Worm (Caenorhabditis elegans) whole organism, L4 larva: ENCODE measurements around the gene M03B6.5.

Experiments used
- F10B5.3 ChIP-seq: sonication (generic microtip); optimal IDR thresholded peaks from 2 replicates; lab custom pipeline; 2016; ENCODE audit warnings: mild to moderate bottlenecking, missing genetic modification characterization, missing compliant biosample characterization
- F44E2.7 ChIP-seq: fragments of 200-800 bp; sonication (Bioruptor generic); IDR thresholded peaks from 2 replicates; pipeline ENCODE4 v2.1.2; 2022; ENCODE audit warnings: missing genetic modification characterization, missing compliant biosample characterization
- T20F7.1 ChIP-seq: fragments of 200-800 bp; sonication (Bioruptor generic); optimal IDR thresholded peaks from 2 replicates; lab custom pipeline; 2018; ENCODE audit warnings: mild to moderate bottlenecking, missing genetic modification characterization, missing compliant biosample characterization
- Y105C5A.15 ChIP-seq: fragments of 200-800 bp; sonication (Bioruptor generic); IDR thresholded peaks from 2 replicates; pipeline ENCODE4 v1.3.6; 2022; ENCODE audit warnings: missing genetic modification characterization, missing compliant biosample characterization
- ZK546.5 ChIP-seq, 2 experiments: sonication (generic microtip); optimal IDR thresholded peaks; 2 replicates each; lab custom pipeline; 2017; ENCODE audit warnings: missing biosample characterization in 2 of 2, missing genetic modification characterization in 2 of 2
- ama-1 ChIP-seq: fragments of 150-350 bp; optimal IDR thresholded peaks from 2 replicates; lab custom pipeline; 2014; ENCODE audit warnings: inconsistent platforms, mixed read lengths
- attf-4 ChIP-seq: sonication (generic microtip); optimal IDR thresholded peaks from 3 replicates; lab custom pipeline; 2017; ENCODE audit warnings: missing biosample characterization, missing genetic modification characterization
- ceh-32 ChIP-seq: sonication (generic microtip); optimal IDR thresholded peaks from 2 replicates; lab custom pipeline; 2016; ENCODE audit warnings: mild to moderate bottlenecking, missing genetic modification characterization, missing compliant biosample characterization; ENCODE audit not compliant: poor library complexity
- daf-12 ChIP-seq: fragments of 150-350 bp; optimal IDR thresholded peaks from 2 replicates; lab custom pipeline; 2014; ENCODE audit warnings: missing biosample characterization, missing genetic modification reagents, missing genetic modification characterization
- daf-16 ChIP-seq, 3 experiments: sonication (generic microtip); optimal IDR thresholded peaks; 2 replicates each; lab custom pipeline; 2016 to 2017; ENCODE audit warnings: missing genetic modification characterization in 3 of 3, missing genetic modification reagents in 3 of 3, mild to moderate bottlenecking in 2 of 3, missing compliant biosample characterization in 2 of 3, missing biosample characterization in 1 of 3, moderate library complexity in 1 of 3
- dmd-6 ChIP-seq: fragments of 200-800 bp; sonication (Bioruptor generic); IDR thresholded peaks from 2 replicates; pipeline ENCODE4 v1.3.6; 2022; ENCODE audit warnings: missing genetic modification reagents, missing genetic modification characterization, missing compliant biosample characterization
- dpl-1 ChIP-seq: fragments of 150-350 bp; optimal IDR thresholded peaks from 2 replicates; lab custom pipeline; 2014; ENCODE audit warnings: missing biosample characterization, missing genetic modification reagents, missing genetic modification characterization
- dve-1 ChIP-seq: sonication (generic microtip); optimal IDR thresholded peaks from 2 replicates; lab custom pipeline; 2017; ENCODE audit warnings: antibody characterized with exemption, mild to moderate bottlenecking, missing genetic modification characterization, missing compliant biosample characterization; ENCODE audit not compliant: insufficient read depth
- fkh-10 ChIP-seq: fragments of 150-350 bp; optimal IDR thresholded peaks from 2 replicates; lab custom pipeline; 2014; ENCODE audit warnings: missing biosample characterization, missing genetic modification reagents, missing genetic modification characterization
- hlh-11 ChIP-seq: fragments of 200-800 bp; sonication (Bioruptor generic); optimal IDR thresholded peaks from 2 replicates; lab custom pipeline; 2018; ENCODE audit warnings: mild to moderate bottlenecking, missing genetic modification characterization, missing compliant biosample characterization
- hlh-30 ChIP-seq: sonication (generic microtip); optimal IDR thresholded peaks from 2 replicates; lab custom pipeline; 2017; ENCODE audit warnings: antibody characterized with exemption, mild to moderate bottlenecking, missing genetic modification characterization, missing compliant biosample characterization; ENCODE audit not compliant: insufficient read depth
- jun-1 ChIP-seq: fragments of 150-350 bp; optimal IDR thresholded peaks from 2 replicates; lab custom pipeline; 2014; ENCODE audit warnings: missing biosample characterization, missing genetic modification reagents, missing genetic modification characterization
- lim-7 ChIP-seq: fragments of 200-800 bp; sonication (Bioruptor generic); IDR thresholded peaks from 2 replicates; pipeline ENCODE4 v1.3.6; 2022; ENCODE audit warnings: missing genetic modification characterization, missing compliant biosample characterization
- lin-1 ChIP-seq: fragments of 200-800 bp; sonication (Bioruptor generic); IDR thresholded peaks from 2 replicates; pipeline ENCODE4 v1.3.6; 2022; ENCODE audit warnings: missing genetic modification reagents, missing genetic modification characterization, missing compliant biosample characterization
- lin-15B ChIP-seq: fragments of 150-350 bp; sonication (generic microtip); optimal IDR thresholded peaks from 3 replicates; lab custom pipeline; 2014; ENCODE audit warnings: missing biosample characterization, missing genetic modification characterization
- madf-5 ChIP-seq, 2 experiments: fragments of 200-800 bp; sonication (Bioruptor generic); IDR thresholded peaks; 2 replicates each; pipeline ENCODE4 v1.3.6; 2022; ENCODE audit warnings: missing compliant biosample characterization in 2 of 2, missing genetic modification characterization in 2 of 2
- mdl-1 ChIP-seq, 2 experiments: fragments of 150-350 bp in 1 of 2; sonication (generic microtip) in 1 of 2; optimal IDR thresholded peaks; 2 replicates each; lab custom pipeline; 2014 to 2017; ENCODE audit warnings: missing biosample characterization in 2 of 2, missing genetic modification characterization in 2 of 2
- mdt-29 ChIP-seq: fragments of 200-800 bp; sonication (Bioruptor generic); IDR thresholded peaks from 2 replicates; pipeline ENCODE4 v1.3.6; 2022; ENCODE audit warnings: missing genetic modification reagents, missing genetic modification characterization, missing compliant biosample characterization
- mes-2 ChIP-seq: sonication (generic microtip); optimal IDR thresholded peaks from 2 replicates; lab custom pipeline; 2016; ENCODE audit warnings: missing genotype, mild to moderate bottlenecking, missing genetic modification characterization, missing compliant biosample characterization; ENCODE audit not compliant: poor library complexity, severe bottlenecking
- mxl-2 ChIP-seq: fragments of 200-800 bp; sonication (Bioruptor generic); conservative IDR thresholded peaks from 2 replicates; pipeline ENCODE4 v1.3.6; 2022; ENCODE audit warnings: missing genetic modification reagents, missing genetic modification characterization, missing compliant biosample characterization
- nhr-28 ChIP-seq: fragments of 150-350 bp; optimal IDR thresholded peaks from 2 replicates; lab custom pipeline; 2014; ENCODE audit warnings: missing biosample characterization, missing genetic modification characterization
- nhr-6 ChIP-seq: fragments of 150-350 bp; optimal IDR thresholded peaks from 2 replicates; lab custom pipeline; 2014; ENCODE audit warnings: missing biosample characterization, missing genetic modification characterization
- nhr-76 ChIP-seq: fragments of 150-350 bp; optimal IDR thresholded peaks from 2 replicates; lab custom pipeline; 2014; ENCODE audit warnings: missing biosample characterization, missing genetic modification characterization
- php-3 ChIP-seq: fragments of 200-800 bp; sonication (Bioruptor generic); IDR thresholded peaks from 2 replicates; pipeline ENCODE4 v1.3.6; 2022; ENCODE audit warnings: missing genetic modification reagents, missing genetic modification characterization, missing compliant biosample characterization
- pqm-1 ChIP-seq: sonication (generic microtip); optimal IDR thresholded peaks from 2 replicates; lab custom pipeline; 2017; ENCODE audit warnings: missing biosample characterization, missing genetic modification characterization
- rbr-2 ChIP-seq: sonication (generic microtip); optimal IDR thresholded peaks from 2 replicates; lab custom pipeline; 2016; ENCODE audit warnings: missing genotype, missing genetic modification characterization, missing compliant biosample characterization
- saeg-2 ChIP-seq: fragments of 200-800 bp; sonication (Bioruptor generic); IDR thresholded peaks from 2 replicates; pipeline ENCODE4 v1.3.6; 2022; ENCODE audit warnings: missing genetic modification reagents, missing genetic modification characterization, missing compliant biosample characterization
- set-16 ChIP-seq: fragments of 200-800 bp; sonication (Bioruptor generic); IDR thresholded peaks from 2 replicates; pipeline ENCODE4 v1.3.6; 2022; ENCODE audit warnings: missing genetic modification reagents, missing genetic modification characterization, missing compliant biosample characterization
- tag-97 ChIP-seq: fragments of 200-800 bp; sonication (Bioruptor generic); IDR thresholded peaks from 2 replicates; pipeline ENCODE4 v1.3.6; 2022; ENCODE audit warnings: missing genetic modification characterization, missing compliant biosample characterization
- tra-1 ChIP-seq: fragments of 200-800 bp; sonication (Bioruptor generic); IDR thresholded peaks from 2 replicates; pipeline ENCODE4 v1.3.6; 2022; ENCODE audit warnings: missing genetic modification reagents, missing genetic modification characterization, missing compliant biosample characterization
- unc-39 ChIP-seq: sonication (generic microtip); optimal IDR thresholded peaks from 2 replicates; lab custom pipeline; 2017; ENCODE audit warnings: missing biosample characterization, missing genetic modification characterization
- vab-7 ChIP-seq: fragments of 200-800 bp; sonication (Bioruptor generic); IDR thresholded peaks from 2 replicates; pipeline ENCODE4 v1.3.6; 2022; ENCODE audit warnings: missing genetic modification reagents, missing genetic modification characterization, missing compliant biosample characterization
- zag-1 ChIP-seq: fragments of 150-350 bp; optimal IDR thresholded peaks from 2 replicates; lab custom pipeline; 2014; ENCODE audit warnings: missing biosample characterization, missing genetic modification characterization
- zfp-2 ChIP-seq: sonication (generic microtip); optimal IDR thresholded peaks from 2 replicates; lab custom pipeline; 2016; ENCODE audit warnings: mild to moderate bottlenecking, missing genetic modification characterization, missing compliant biosample characterization

Gene M03B6.5

ce11 chrX:13843676-13844075 lies at the start of gene M03B6.5:
TSS of gene M03B6.5 (plus strand) at chrX:13843976.
- TF ChIP-seq fkh-10 (GFP tag; lab: Kevin White, UChicago): no peak
- TF ChIP-seq mes-2 (tag; lab: Kevin White, UChicago): no peak
- no peak for TF ChIP-seq lin-1 (GFP tag; lab: Robert Waterston, UW)
- no peak for TF ChIP-seq rbr-2
- no peak for TF ChIP-seq ama-1 (lab: Kevin White, UChicago)
- TF ChIP-seq nhr-6 (tag; lab: Kevin White, UChicago): no peak
- TF ChIP-seq attf-4 (tag; lab: Kevin White, UChicago): no peak
- no peak for TF ChIP-seq mxl-2
- TF ChIP-seq saeg-2 (GFP tag; lab: Robert Waterston, UW): no peak
- TF ChIP-seq zag-1 (tag; lab: Kevin White, UChicago): no peak
- no peak for TF ChIP-seq lim-7
- no peak for TF ChIP-seq tag-97 (GFP tag; lab: Robert Waterston, UW)
- no peak for TF ChIP-seq dpl-1 (GFP tag; lab: Kevin White, UChicago)
- no peak for TF ChIP-seq lin-15B (tag; lab: Kevin White, UChicago)
- TF ChIP-seq vab-7: no peak
- TF ChIP-seq set-16 (GFP tag; lab: Robert Waterston, UW): no peak
- no peak for TF ChIP-seq mdl-1 (tag; optimal IDR thresholded peaks at IDR 0.05; lab: Kevin White, UChicago)

DNA sequence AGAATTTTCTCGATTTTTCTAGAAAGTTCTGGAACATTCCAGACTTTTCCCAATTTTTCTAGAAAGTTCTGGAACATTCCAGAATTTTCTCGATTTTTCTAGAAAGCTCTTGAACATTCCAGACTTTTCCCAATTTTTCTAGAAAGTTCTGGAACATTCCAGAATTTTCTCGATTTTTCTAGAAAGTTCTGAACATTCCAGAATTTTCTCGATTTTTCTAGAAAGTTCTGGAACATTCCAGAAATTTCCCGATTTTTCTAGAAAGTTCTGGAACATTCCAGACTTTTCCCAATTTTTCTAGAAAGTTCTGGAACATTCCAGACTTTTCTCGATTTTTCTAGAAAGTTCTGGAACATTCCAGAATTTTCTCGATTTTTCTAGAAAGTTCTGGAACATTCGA lies 48.4 kb upstream of the M03B6.5 start:
- TF ChIP-seq mdt-29 (GFP tag; lab: Robert Waterston, UW) (peak; percentile 10; the same call in 1 of the 2 replicates), madf-5 (GFP tag; IDR thresholded peaks at IDR 0.05; lab: Robert Waterston, UW) (0 out of 4 replicates have a peak, but pooled peaks of 1 of the 2 experiments have one; percentile 12)

- TF ChIP-seq set-16 (GFP tag; lab: Robert Waterston, UW): peak; percentile 56
These were observed 47.9 kb upstream of the M03B6.5 start for ce11 chrX:13795879-13796278.

DNA sequence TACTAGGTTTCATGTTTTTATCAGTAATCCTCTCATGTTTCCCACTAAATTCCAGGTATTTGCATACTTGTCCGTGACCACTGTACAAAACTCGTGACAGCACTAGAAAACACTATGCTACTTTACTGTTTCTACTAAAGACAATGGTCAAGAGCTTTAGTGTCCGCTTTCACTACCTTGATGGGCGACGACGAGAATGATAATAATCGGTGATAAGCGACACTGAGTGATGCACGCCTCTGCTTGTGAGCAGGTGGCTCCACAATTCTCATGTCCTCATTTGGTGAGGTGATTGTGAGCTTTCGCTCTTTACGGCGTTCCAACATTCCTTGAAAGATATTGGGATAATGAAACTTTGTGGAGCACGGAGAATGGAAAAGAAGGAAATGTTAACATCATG lies 40.5 kb upstream of the M03B6.5 start:
- 0 out of 2 replicates have a peak, but pooled peaks have one; percentile 31 for TF ChIP-seq php-3 (GFP tag; lab: Robert Waterston, UW)
- TF ChIP-seq dve-1 (tag; lab: Kevin White, UChicago): peak; percentile 65
- peak; percentile 59 for TF ChIP-seq dmd-6 (GFP tag; lab: Robert Waterston, UW)
- TF ChIP-seq nhr-28 (tag; lab: Kevin White, UChicago): peak; percentile 60
- no peak for TF ChIP-seq attf-4 (tag; lab: Kevin White, UChicago)
- no peak for TF ChIP-seq F44E2.7 (GFP tag; lab: Robert Waterston, UW)
- peak; percentile 73 for TF ChIP-seq hlh-11 (tag; lab: Kevin White, UChicago)
- no peak for TF ChIP-seq tra-1 (GFP tag; lab: Robert Waterston, UW)
- TF ChIP-seq hlh-30 (tag; lab: Kevin White, UChicago): peak; percentile 42
- TF ChIP-seq F10B5.3 (tag; lab: Kevin White, UChicago): no peak
- no peak for TF ChIP-seq daf-12 (tag; lab: Kevin White, UChicago)
- TF ChIP-seq unc-39 (tag; lab: Kevin White, UChicago): no peak
- no peak for TF ChIP-seq Y105C5A.15 (GFP tag; lab: Robert Waterston, UW)
- no peak for TF ChIP-seq ZK546.5 (tag; optimal IDR thresholded peaks at IDR 0.05; lab: Kevin White, UChicago)
- no peak for TF ChIP-seq ceh-32 (tag; lab: Kevin White, UChicago)
- no peak for TF ChIP-seq daf-16 (GFP tag; optimal IDR thresholded peaks at IDR 0.05; lab: Kevin White, UChicago)
- TF ChIP-seq daf-16 (tag; optimal IDR thresholded peaks at IDR 0.05; lab: Kevin White, UChicago): peak; percentile 33
- peak; percentile 24 for TF ChIP-seq pqm-1
- no peak for TF ChIP-seq nhr-76 (tag; lab: Kevin White, UChicago)
- TF ChIP-seq T20F7.1 (GFP tag; lab: Kevin White, UChicago): no peak
- no peak for TF ChIP-seq jun-1
- TF ChIP-seq zfp-2 (tag; lab: Kevin White, UChicago): no peak
